Fruit fly (Drosophila melanogaster) whole organism, prepupa: ENCODE data around the gene CG31952.

Source experiments
- Blimp-1 ChIP-seq: fragments of 200-800 bp; sonication (Bioruptor generic); optimal IDR thresholded peaks from 3 replicates; lab custom pipeline; 2017; ENCODE audit warnings: missing biosample characterization, missing genetic modification characterization, mild to moderate bottlenecking, moderate library complexity, missing genetic modification reagents
- CG10631 ChIP-seq: fragments of 200-800 bp; sonication (Bioruptor generic); optimal IDR thresholded peaks from 2 replicates; lab custom pipeline; 2016; ENCODE audit warnings: missing biosample characterization, missing genetic modification characterization
- CG10669 ChIP-seq: fragments of 200-800 bp; sonication (Bioruptor generic); optimal IDR thresholded peaks from 3 replicates; lab custom pipeline; 2018; ENCODE audit warnings: missing biosample characterization, mild to moderate bottlenecking, missing genetic modification characterization, moderate library complexity
- CG11294 ChIP-seq: fragments of 200-800 bp; sonication (Bioruptor generic); IDR thresholded peaks from 2 replicates; pipeline ENCODE4 v1.3.6; 2022; ENCODE audit warnings: missing biosample characterization, missing genetic modification characterization
- CG11762 ChIP-seq: fragments of 200-800 bp; sonication (Bioruptor generic); optimal IDR thresholded peaks from 3 replicates; lab custom pipeline; 2016; ENCODE audit warnings: missing biosample characterization, missing genetic modification characterization; ENCODE audit not compliant: insufficient read depth
- CG11902 ChIP-seq: fragments of 200-800 bp; sonication (Bioruptor generic); optimal IDR thresholded peaks from 3 replicates; lab custom pipeline; 2016; ENCODE audit warnings: missing biosample characterization, missing genetic modification characterization
- CG15336 ChIP-seq: fragments of 200-800 bp; sonication (Bioruptor generic); IDR thresholded peaks from 2 replicates; pipeline ENCODE4 v1.3.6; 2022; ENCODE audit warnings: missing biosample characterization, missing genetic modification characterization
- CG1621 ChIP-seq: fragments of 200-800 bp; sonication (Bioruptor generic); optimal IDR thresholded peaks from 3 replicates; lab custom pipeline; 2018; ENCODE audit warnings: missing biosample characterization, mild to moderate bottlenecking, missing genetic modification characterization
- CG16779 ChIP-seq: fragments of 200-800 bp; sonication (Bioruptor generic); optimal IDR thresholded peaks from 3 replicates; lab custom pipeline; 2017; ENCODE audit warnings: missing biosample characterization, mild to moderate bottlenecking, missing genetic modification characterization
- CG3032 ChIP-seq: fragments of 200-800 bp; optimal IDR thresholded peaks from 2 replicates; lab custom pipeline; 2019; ENCODE audit warnings: missing biosample characterization, mild to moderate bottlenecking, missing genetic modification characterization, moderate library complexity
- CG31627 ChIP-seq: fragments of 200-800 bp; sonication (Bioruptor generic); optimal IDR thresholded peaks from 3 replicates; lab custom pipeline; 2016; ENCODE audit warnings: missing biosample characterization, missing genetic modification characterization
- CG32006 ChIP-seq: fragments of 200-800 bp; sonication (Bioruptor generic); optimal IDR thresholded peaks from 3 replicates; lab custom pipeline; 2017; ENCODE audit warnings: missing biosample characterization, mild to moderate bottlenecking, missing genetic modification characterization
- CG3919 ChIP-seq: fragments of 200-800 bp; sonication (Bioruptor generic); optimal IDR thresholded peaks from 3 replicates; lab custom pipeline; 2016; ENCODE audit warnings: missing biosample characterization, missing genetic modification characterization
- CG4318 ChIP-seq: fragments of 200-800 bp; sonication (Bioruptor generic); optimal IDR thresholded peaks from 3 replicates; lab custom pipeline; 2017; ENCODE audit warnings: missing biosample characterization, mild to moderate bottlenecking, missing genetic modification characterization
- CG6276 ChIP-seq: fragments of 200-800 bp; sonication (Bioruptor generic); optimal IDR thresholded peaks from 2 replicates; lab custom pipeline; 2017; ENCODE audit warnings: missing biosample characterization, mild to moderate bottlenecking, missing genetic modification characterization
- CG6854 ChIP-seq: fragments of 200-800 bp; sonication (Bioruptor generic); optimal IDR thresholded peaks from 2 replicates; lab custom pipeline; 2017; ENCODE audit warnings: missing biosample characterization, mild to moderate bottlenecking, missing genetic modification characterization
- CG7368 ChIP-seq: fragments of 200-800 bp; sonication (Bioruptor generic); optimal IDR thresholded peaks from 3 replicates; lab custom pipeline; 2016; ENCODE audit warnings: missing biosample characterization, missing genetic modification characterization
- CG8119 ChIP-seq: fragments of 200-800 bp; sonication (Bioruptor generic); IDR thresholded peaks from 3 replicates; pipeline ENCODE4 v1.3.6; 2022; ENCODE audit warnings: missing biosample characterization, missing genetic modification characterization
- CG8632 ChIP-seq: fragments of 200-800 bp; sonication (Bioruptor generic); optimal IDR thresholded peaks from 3 replicates; lab custom pipeline; 2016; ENCODE audit warnings: missing biosample characterization, missing genetic modification characterization
- CG9139 ChIP-seq: fragments of 200-800 bp; sonication (Bioruptor generic); optimal IDR thresholded peaks from 3 replicates; lab custom pipeline; 2017; ENCODE audit warnings: missing biosample characterization, mild to moderate bottlenecking, missing genetic modification characterization
- Eip78C ChIP-seq: fragments of 200-800 bp; sonication (Bioruptor generic); peaks from one replicate; lab custom pipeline; 2016; ENCODE audit warnings: missing biosample characterization, missing genetic modification characterization
- Eip93F ChIP-seq: fragments of 200-800 bp; sonication (Bioruptor generic); optimal IDR thresholded peaks from 2 replicates; lab custom pipeline; 2016; ENCODE audit warnings: missing biosample characterization, mild to moderate bottlenecking, missing genetic modification characterization
- Ets21C ChIP-seq: fragments of 200-800 bp; sonication (Bioruptor generic); optimal IDR thresholded peaks from 3 replicates; lab custom pipeline; 2016; ENCODE audit warnings: missing biosample characterization, missing genetic modification characterization
- Ets96B ChIP-seq: fragments of 200-800 bp; optimal IDR thresholded peaks from 2 replicates; lab custom pipeline; 2019; ENCODE audit warnings: missing biosample characterization, mild to moderate bottlenecking, missing genetic modification characterization, moderate library complexity
- Gug ChIP-seq: fragments of 200-800 bp; sonication (Bioruptor generic); IDR thresholded peaks from 2 replicates; pipeline ENCODE4 v1.3.6; 2022; ENCODE audit warnings: missing biosample characterization, missing genetic modification characterization
- Hr39 ChIP-seq: fragments of 200-800 bp; sonication (Bioruptor generic); optimal IDR thresholded peaks from 2 replicates; lab custom pipeline; 2016; ENCODE audit warnings: missing biosample characterization, missing genetic modification characterization
- Hr4 ChIP-seq: fragments of 200-800 bp; sonication (Bioruptor generic); optimal IDR thresholded peaks from 3 replicates; lab custom pipeline; 2016; ENCODE audit warnings: missing biosample characterization, missing genetic modification characterization
- Lpt ChIP-seq: fragments of 200-800 bp; sonication (Bioruptor generic); optimal IDR thresholded peaks from 3 replicates; lab custom pipeline; 2016; ENCODE audit warnings: missing biosample characterization, missing genetic modification characterization
- Met ChIP-seq: fragments of 200-800 bp; sonication (Bioruptor generic); optimal IDR thresholded peaks from 3 replicates; lab custom pipeline; 2016; ENCODE audit warnings: missing biosample characterization, missing genetic modification characterization
- OdsH ChIP-seq: fragments of 200-800 bp; sonication (Bioruptor generic); optimal IDR thresholded peaks from 3 replicates; lab custom pipeline; 2016; ENCODE audit warnings: missing biosample characterization, missing genetic modification characterization
- Smox ChIP-seq: fragments of 200-800 bp; sonication (Bioruptor generic); optimal IDR thresholded peaks from 3 replicates; lab custom pipeline; 2016; ENCODE audit warnings: missing biosample characterization, missing genetic modification characterization
- Sox14 ChIP-seq: fragments of 200-800 bp; sonication (Bioruptor generic); optimal IDR thresholded peaks from 3 replicates; lab custom pipeline; 2016; ENCODE audit warnings: missing biosample characterization, missing genetic modification characterization
- achi ChIP-seq: fragments of 200-800 bp; sonication (Bioruptor generic); optimal IDR thresholded peaks from 3 replicates; lab custom pipeline; 2016; ENCODE audit warnings: missing biosample characterization, missing genetic modification characterization
- acj6 ChIP-seq: fragments of 200-800 bp; sonication (Bioruptor generic); optimal IDR thresholded peaks from 3 replicates; lab custom pipeline; 2016; ENCODE audit warnings: missing biosample characterization, missing genetic modification characterization
- cyc ChIP-seq: fragments of 200-800 bp; sonication (Bioruptor generic); optimal IDR thresholded peaks from 3 replicates; lab custom pipeline; 2016; ENCODE audit warnings: missing biosample characterization, missing genetic modification characterization
- dac ChIP-seq: fragments of 200-800 bp; sonication (Bioruptor generic); optimal IDR thresholded peaks from 2 replicates; lab custom pipeline; 2017; ENCODE audit warnings: missing biosample characterization, mild to moderate bottlenecking, missing genetic modification characterization
- esn ChIP-seq: fragments of 200-800 bp; sonication (Bioruptor generic); optimal IDR thresholded peaks from 2 replicates; lab custom pipeline; 2016; ENCODE audit warnings: missing biosample characterization, mild to moderate bottlenecking, missing genetic modification characterization, moderate library complexity
- fd59A ChIP-seq: fragments of 200-800 bp; sonication (Bioruptor generic); optimal IDR thresholded peaks from 2 replicates; lab custom pipeline; 2017; ENCODE audit warnings: missing biosample characterization, mild to moderate bottlenecking, missing genetic modification characterization, missing genetic modification reagents
- fd85E ChIP-seq: fragments of 200-800 bp; sonication (Bioruptor generic); optimal IDR thresholded peaks from 3 replicates; lab custom pipeline; 2016; ENCODE audit warnings: missing biosample characterization, missing genetic modification characterization
- fkh ChIP-seq: fragments of 200-800 bp; sonication (Bioruptor generic); optimal IDR thresholded peaks from 3 replicates; lab custom pipeline; 2017; ENCODE audit warnings: missing biosample characterization, mild to moderate bottlenecking, missing genetic modification characterization, moderate library complexity
- lz ChIP-seq: fragments of 200-800 bp; sonication (Bioruptor generic); optimal IDR thresholded peaks from 3 replicates; lab custom pipeline; 2016; ENCODE audit warnings: missing biosample characterization, missing genetic modification characterization
- net ChIP-seq: fragments of 200-800 bp; sonication (Bioruptor generic); optimal IDR thresholded peaks from 3 replicates; lab custom pipeline; 2016; ENCODE audit warnings: missing biosample characterization, missing genetic modification characterization
- pdm3 ChIP-seq: fragments of 200-800 bp; sonication (Bioruptor generic); optimal IDR thresholded peaks from 3 replicates; lab custom pipeline; 2016; ENCODE audit warnings: missing biosample characterization, missing genetic modification characterization
- salr ChIP-seq, 2 experiments: fragments of 200-800 bp; sonication (Bioruptor generic); optimal IDR thresholded peaks; 3 replicates each; lab custom pipeline; 2016 to 2018; ENCODE audit warnings: missing biosample characterization in 2 of 2, missing genetic modification characterization in 2 of 2, mild to moderate bottlenecking in 1 of 2
- spab ChIP-seq: fragments of 200-800 bp; sonication (Bioruptor generic); optimal IDR thresholded peaks from 2 replicates; lab custom pipeline; 2017; ENCODE audit warnings: missing biosample characterization, mild to moderate bottlenecking, missing genetic modification characterization, missing genetic modification reagents
- ss ChIP-seq, 2 experiments: fragments of 200-800 bp; sonication (Bioruptor generic); optimal IDR thresholded peaks; 2 replicates in 1 of 2; 3 replicates in 1 of 2; lab custom pipeline; 2017 to 2018; ENCODE audit warnings: mild to moderate bottlenecking in 2 of 2, missing biosample characterization in 2 of 2, missing genetic modification characterization in 2 of 2, moderate library complexity in 1 of 2
- svp ChIP-seq: fragments of 200-800 bp; sonication (Bioruptor generic); peaks from one replicate; lab custom pipeline; 2016; ENCODE audit warnings: missing biosample characterization, missing genetic modification characterization
- vri ChIP-seq: fragments of 200-800 bp; sonication (Bioruptor generic); optimal IDR thresholded peaks from 3 replicates; lab custom pipeline; 2016; ENCODE audit warnings: missing biosample characterization, mild to moderate bottlenecking, missing genetic modification characterization

CG31952 gene

dm6 chr2L:3369822-3370221 lies 46.7 kb upstream of the CG31952 start:
- TF ChIP-seq dac (GFP tag; lab: Kevin White, UChicago): no peak
- TF ChIP-seq svp (GFP tag; lab: Kevin White, UChicago): peak; percentile 97
- no peak for TF ChIP-seq CG6276 (GFP tag; lab: Kevin White, UChicago)

dm6 chr2L:3370920-3371319 lies 45.6 kb upstream of the CG31952 start:
- TF ChIP-seq CG7368 (GFP tag; lab: Kevin White, UChicago) (no peak), cyc (GFP tag; lab: Kevin White, UChicago) (no peak), Met (GFP tag; lab: Kevin White, UChicago) (no peak), acj6 (no peak), Sox14 (GFP tag; lab: Kevin White, UChicago) (no peak), CG4318 (GFP tag; lab: Kevin White, UChicago) (no peak), Ets96B (tag; lab: Kevin White, UChicago) (no peak), CG11294 (GFP tag; lab: Robert Waterston, UW) (no peak), pdm3 (no peak), Blimp-1 (GFP tag; lab: Kevin White, UChicago) (no peak), salr (GFP tag; optimal IDR thresholded peaks at IDR 0.05; lab: Kevin White, UChicago) (no peak)
- TF ChIP-seq, all 60 proteins: peak for 0

dm6 chr2L:3371340-3371739 lies 45.2 kb upstream of the CG31952 start:
- TF ChIP-seq Gug (GFP tag; lab: Robert Waterston, UW) (peak; percentile 68), CG32006 (GFP tag; lab: Kevin White, UChicago) (peak; percentile 78), CG9139 (no peak), Blimp-1 (GFP tag; lab: Kevin White, UChicago) (no peak), cyc (GFP tag; lab: Kevin White, UChicago) (no peak), CG3919 (no peak), CG16779 (tag; lab: Kevin White, UChicago) (peak; percentile 24), Eip93F (GFP tag; lab: Kevin White, UChicago) (no peak), fd59A (GFP tag; lab: Kevin White, UChicago) (peak; percentile 12), fkh (GFP tag; lab: Kevin White, UChicago) (no peak), spab (GFP tag; lab: Kevin White, UChicago) (no peak), CG3032 (tag; lab: Kevin White, UChicago) (no peak), Eip78C (GFP tag; lab: Kevin White, UChicago) (peak; percentile 38), net (no peak), Hr4 (peak; percentile 43), OdsH (GFP tag; lab: Kevin White, UChicago) (no peak), acj6 (no peak), Met (GFP tag; lab: Kevin White, UChicago) (no peak), achi (GFP tag; lab: Kevin White, UChicago) (no peak), lz (no peak), CG6854 (GFP tag; lab: Kevin White, UChicago) (no peak), CG11902 (no peak), CG6276 (GFP tag; lab: Kevin White, UChicago) (peak; percentile 37), vri (GFP tag; lab: Kevin White, UChicago) (no peak), CG8632 (GFP tag; lab: Kevin White, UChicago) (no peak), Lpt (no peak), CG15336 (peak; percentile 59), CG31627 (GFP tag; lab: Kevin White, UChicago) (no peak), CG10669 (peak; percentile 29), ss (GFP tag; optimal IDR thresholded peaks at IDR 0.05; lab: Kevin White, UChicago) (no peak), fd85E (GFP tag; lab: Kevin White, UChicago) (no peak), Smox (GFP tag; lab: Kevin White, UChicago) (no peak), Ets21C (no peak), dac (GFP tag; lab: Kevin White, UChicago) (peak; percentile 51), Hr39 (no peak), esn (GFP tag; lab: Kevin White, UChicago) (no peak), CG8119 (GFP tag; lab: Robert Waterston, UW) (peak; percentile 60; the same call in 1 of the 3 replicates), CG11762 (GFP tag; lab: Kevin White, UChicago) (no peak), CG1621 (tag; lab: Kevin White, UChicago) (no peak), Sox14 (GFP tag; lab: Kevin White, UChicago) (no peak), CG10631 (no peak)
